Worm (Caenorhabditis elegans) whole organism, young adult: ENCODE measurements around the gene algn-5.

Source experiments
- F22D6.2 ChIP-seq: sonication (generic microtip); optimal IDR thresholded peaks from 2 replicates; lab custom pipeline; 2016; ENCODE audit warnings: mild to moderate bottlenecking, missing genetic modification characterization, missing compliant biosample characterization
- bed-2 ChIP-seq: fragments of 200-800 bp; sonication (Bioruptor generic); IDR thresholded peaks from 2 replicates; pipeline ENCODE4 v1.3.6; 2022; ENCODE audit warnings: missing genetic modification reagents, missing genetic modification characterization, missing compliant biosample characterization
- egl-18 ChIP-seq: fragments of 200-800 bp; sonication (Bioruptor generic); IDR thresholded peaks from 2 replicates; pipeline ENCODE4 v1.3.6; 2022; ENCODE audit warnings: missing genetic modification reagents, missing genetic modification characterization, missing compliant biosample characterization
- fkh-3 ChIP-seq: sonication (generic microtip); optimal IDR thresholded peaks from 2 replicates; lab custom pipeline; 2016; ENCODE audit warnings: mild to moderate bottlenecking, missing genetic modification characterization, missing compliant biosample characterization
- hmg-1.2 ChIP-seq: fragments of 200-800 bp; sonication (Bioruptor generic); IDR thresholded peaks from 2 replicates; pipeline ENCODE4 v1.3.6; 2022; ENCODE audit warnings: missing genetic modification reagents, missing genetic modification characterization, missing compliant biosample characterization
- hsf-1 ChIP-seq: fragments of 200-800 bp; sonication (Bioruptor generic); IDR thresholded peaks from 2 replicates; pipeline ENCODE4 v1.3.6; 2022; ENCODE audit warnings: missing genetic modification reagents, missing genetic modification characterization, missing compliant biosample characterization
- madf-10 ChIP-seq: sonication (generic microtip); optimal IDR thresholded peaks from 2 replicates; lab custom pipeline; 2016; ENCODE audit warnings: mild to moderate bottlenecking, missing genetic modification characterization, missing compliant biosample characterization
- nfya-2 ChIP-seq: fragments of 200-800 bp; sonication (Bioruptor generic); IDR thresholded peaks from 2 replicates; pipeline ENCODE4 v1.3.6; 2022; ENCODE audit warnings: missing genetic modification reagents, missing genetic modification characterization, missing compliant biosample characterization
- snpc-3.4 ChIP-seq: sonication (generic microtip); optimal IDR thresholded peaks from 2 replicates; lab custom pipeline; 2017; ENCODE audit warnings: missing genetic modification characterization, mild to moderate bottlenecking, missing compliant biosample characterization, antibody characterized with exemption, moderate library complexity, missing genotype, missing genetic modification reagents
- tbp1 ChIP-seq: fragments of 200-800 bp; sonication (Bioruptor generic); optimal IDR thresholded peaks from 2 replicates; lab custom pipeline; 2018; ENCODE audit warnings: mild to moderate bottlenecking, missing genetic modification characterization, missing compliant biosample characterization

ce11 chrV:4240292-4240691 is 44.9 kb downstream of the algn-5 start, which contains the start of gene srh-204:
- TF ChIP-seq snpc-3.4 (tag; lab: Kevin White, UChicago) (no peak), nfya-2 (GFP tag; lab: Robert Waterston, UW) (no peak), bed-2 (GFP tag; lab: Robert Waterston, UW) (no peak), tbp1 (no peak), hsf-1 (GFP tag; lab: Robert Waterston, UW) (no peak), fkh-3 (tag; lab: Kevin White, UChicago) (no peak), F22D6.2 (tag; lab: Kevin White, UChicago) (no peak), madf-10 (tag; lab: Kevin White, UChicago) (no peak), egl-18 (GFP tag; lab: Robert Waterston, UW) (no peak), hmg-1.2 (GFP tag; lab: Robert Waterston, UW) (no peak)
